Worm (Caenorhabditis elegans): Measurements from ENCODE around the gene nmur-3.
A peak's percentile ranks its signal among the peaks of the same experiment; 100 is the strongest.

DNA sequence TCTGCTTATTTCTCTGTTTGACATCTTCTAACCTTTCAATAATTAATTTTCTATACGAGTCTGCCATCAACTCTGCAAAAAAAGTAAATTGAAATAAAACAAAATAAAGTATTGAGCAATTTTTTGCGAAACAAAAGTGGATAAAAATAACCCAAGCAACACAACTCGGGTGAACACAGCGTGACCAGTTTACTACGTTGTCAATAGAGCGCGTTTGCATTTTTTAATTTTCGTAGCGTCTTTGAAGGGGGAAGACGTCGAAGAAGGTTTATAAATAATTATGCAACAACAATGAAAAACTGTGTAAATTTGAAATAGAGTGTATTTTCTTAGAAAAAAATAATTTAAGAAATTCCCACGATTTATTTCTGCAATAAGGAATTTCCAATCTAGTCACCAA lies 3.9 kb upstream of the nmur-3 start, which contains the start of gene atg-16.1:
- TF ChIP-seq fkh-10 (GFP tag; optimal IDR thresholded peaks at IDR 0.05), result no peak
- no peak for TF ChIP-seq nhr-111 (GFP tag; optimal IDR thresholded peaks at IDR 0.05)
- no peak for TF ChIP-seq lin-15B (tag; optimal IDR thresholded peaks at IDR 0.05)
- TF ChIP-seq nhr-77 (tag; optimal IDR thresholded peaks at IDR 0.05), result peak; percentile 13
- TF ChIP-seq ama-1 (optimal IDR thresholded peaks at IDR 0.05), result no peak
- no peak for TF ChIP-seq lin-39 (tag; optimal IDR thresholded peaks at IDR 0.05)
- peak; percentile 7 for TF ChIP-seq pqm-1 (tag; optimal IDR thresholded peaks at IDR 0.05)
- no peak for TF ChIP-seq mxl-2 (GFP tag; conservative IDR thresholded peaks at IDR 0.05)
- no peak for TF ChIP-seq dmd-6 (GFP tag; IDR thresholded peaks at IDR 0.05)
- TF ChIP-seq lir-3 (tag; optimal IDR thresholded peaks at IDR 0.05), result no peak
